Worm (Caenorhabditis elegans) whole organism, midembryonic: ENCODE measurements around the gene B0393.7.

Experiments used
- flt-1 ChIP-seq: fragments of 200-800 bp; sonication (Bioruptor generic); IDR thresholded peaks from 2 replicates; pipeline ENCODE4 v1.3.6; 2022; ENCODE audit warnings: missing genetic modification characterization, missing compliant biosample characterization
- med-1 ChIP-seq: sonication (generic microtip); optimal IDR thresholded peaks from 2 replicates; lab custom pipeline; 2017; ENCODE audit warnings: missing genetic modification characterization, mild to moderate bottlenecking, missing compliant biosample characterization, antibody characterized with exemption, missing genetic modification reagents; ENCODE audit not compliant: insufficient read depth
- ref-1 ChIP-seq: fragments of 200-800 bp; sonication (Bioruptor generic); conservative IDR thresholded peaks from 2 replicates; pipeline ENCODE4 v1.3.6; 2022; ENCODE audit warnings: missing genetic modification reagents, missing genetic modification characterization, missing compliant biosample characterization
- ztf-23 ChIP-seq: fragments of 200-800 bp; sonication (Bioruptor generic); IDR thresholded peaks from 2 replicates; pipeline ENCODE4 v1.3.6; 2022; ENCODE audit warnings: missing genetic modification reagents, missing genetic modification characterization, missing compliant biosample characterization

DNA sequence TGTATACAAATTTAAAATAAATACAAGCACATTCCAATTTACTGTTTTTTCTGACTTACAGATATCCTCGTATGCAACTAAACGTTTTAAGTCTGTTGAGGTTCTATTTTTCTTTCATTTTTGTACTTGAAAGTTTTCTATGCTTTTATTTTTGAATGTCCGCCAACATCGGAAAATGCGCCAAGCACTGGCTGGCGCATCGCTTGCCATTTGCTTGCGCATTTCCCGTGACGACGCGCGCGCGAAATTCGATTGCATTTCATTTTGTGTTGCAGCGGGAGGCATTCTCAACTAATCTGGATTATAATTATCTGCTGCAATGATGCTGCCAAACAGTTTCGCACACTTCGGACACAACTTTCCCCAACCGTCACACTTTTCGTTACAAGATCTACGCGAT, 20.9 kb downstream of the B0393.7 start, which contains the start of gene fbxl-2:
- TF ChIP-seq ref-1 (GFP tag; lab: Robert Waterston, UW) (0 out of 2 replicates have a peak, but pooled peaks have one; percentile 35), med-1 (GFP tag; lab: Kevin White, UChicago) (peak; percentile 39), flt-1 (GFP tag; lab: Robert Waterston, UW) (peak; percentile 87), ztf-23 (GFP tag; lab: Robert Waterston, UW) (peak; percentile 86)
